Worm (Caenorhabditis elegans) whole organism, L3 larva: Measurements from ENCODE around the gene eif-3.L.

Experiments
- R02D3.7 ChIP-seq: fragments of 150-350 bp; optimal IDR thresholded peaks from 2 replicates; lab custom pipeline; 2014; ENCODE audit warnings: missing biosample characterization, missing genetic modification characterization
- ceh-82 ChIP-seq: fragments of 150-350 bp; optimal IDR thresholded peaks from 2 replicates; lab custom pipeline; 2014; ENCODE audit warnings: missing biosample characterization, missing genetic modification characterization
- egl-27 ChIP-seq: sonication (generic microtip); optimal IDR thresholded peaks from 4 replicates; lab custom pipeline; 2017; ENCODE audit warnings: missing biosample characterization, missing genetic modification reagents, missing genetic modification characterization
- mdl-1 ChIP-seq: fragments of 150-350 bp; optimal IDR thresholded peaks from 2 replicates; lab custom pipeline; 2014; ENCODE audit warnings: missing biosample characterization, missing genetic modification characterization
- skn-1 ChIP-seq: fragments of 150-350 bp; optimal IDR thresholded peaks from 2 replicates; lab custom pipeline; 2014; ENCODE audit warnings: missing biosample characterization, missing genetic modification characterization
- zag-1 ChIP-seq: fragments of 150-350 bp; optimal IDR thresholded peaks from 2 replicates; lab custom pipeline; 2014; ENCODE audit warnings: missing biosample characterization, missing genetic modification characterization
- ztf-11 ChIP-seq: fragments of 150-350 bp; optimal IDR thresholded peaks from 2 replicates; lab custom pipeline; 2014; ENCODE audit warnings: missing biosample characterization, missing genetic modification characterization

DNA sequence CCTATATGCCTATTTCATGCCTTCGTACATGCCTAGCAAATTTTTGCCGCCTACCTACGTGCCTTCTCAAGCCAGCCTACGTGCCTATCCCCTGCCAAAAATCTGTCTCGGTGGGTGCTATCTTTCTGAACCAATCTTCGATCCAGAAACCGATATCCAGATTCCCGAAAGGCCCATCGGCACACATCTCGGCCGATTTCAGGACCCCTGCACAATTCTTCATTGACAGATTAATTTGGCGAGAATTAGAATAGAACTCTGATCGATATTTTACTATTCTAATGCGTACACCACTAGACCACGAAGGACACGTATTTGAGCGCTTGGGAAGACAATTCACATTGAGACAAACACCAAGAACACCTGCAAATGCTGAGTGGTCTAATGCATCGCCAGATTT, 45.3 kb upstream of the eif-3.L start:
- TF ChIP-seq egl-27 (tag; lab: Kevin White, UChicago) (no peak), R02D3.7 (tag; lab: Kevin White, UChicago) (no peak), mdl-1 (tag; lab: Kevin White, UChicago) (no peak), zag-1 (no peak), skn-1 (no peak), ztf-11 (tag; lab: Kevin White, UChicago) (no peak), ceh-82 (tag; lab: Kevin White, UChicago) (no peak)
